Fruit fly (Drosophila melanogaster): ENCODE results near the gene CG10561.

The CG10561 gene

DNA sequence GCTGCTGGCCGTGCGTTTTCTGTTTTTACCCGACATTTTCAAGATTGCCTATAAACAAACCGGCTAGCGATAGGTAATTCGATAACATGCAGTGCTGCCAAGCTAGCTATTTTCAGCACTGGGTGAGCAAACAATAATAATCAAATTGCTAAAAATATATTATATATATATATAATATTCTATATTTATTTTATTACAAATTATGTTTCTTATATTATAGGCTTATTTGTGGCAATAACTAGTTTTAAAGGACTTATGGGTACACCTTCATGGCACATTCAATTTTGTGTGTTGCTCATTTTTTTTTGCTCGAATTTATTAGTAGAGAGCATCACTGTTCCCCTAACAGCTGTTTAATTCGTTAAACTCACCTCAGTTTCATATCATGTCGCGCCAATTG lies 12.7 kb downstream of the CG10561 start (continued):
- peak in 1 of 3 experiments; percentile 71 for TF ChIP-seq lola (GFP tag; optimal IDR thresholded peaks at IDR 0.05)
- peak; percentile 85 for TF ChIP-seq Tbp (GFP tag; optimal IDR thresholded peaks at IDR 0.05)
- peak; percentile 73 for TF ChIP-seq CG13894 (tag; optimal IDR thresholded peaks at IDR 0.05)
- peak; percentile 17 for TF ChIP-seq Chrac-16 (GFP tag; optimal IDR thresholded peaks at IDR 0.05)
- TF ChIP-seq Antp (GFP tag; optimal IDR thresholded peaks at IDR 0.05) = no peak
- peak; percentile 81 for TF ChIP-seq sug (tag; optimal IDR thresholded peaks at IDR 0.05)
- TF ChIP-seq Med (GFP tag) = peak; percentile 34
- peak; percentile 15 for TF ChIP-seq zfh2 (GFP tag; optimal IDR thresholded peaks at IDR 0.05)
- no peak for TF ChIP-seq amos (GFP tag; IDR thresholded peaks at IDR 0.05; ENCODE audit: partially characterized antibody)
- TF ChIP-seq CG3407 (GFP tag; optimal IDR thresholded peaks at IDR 0.05) = peak; percentile 35
- TF ChIP-seq CG10209 (GFP tag; optimal IDR thresholded peaks at IDR 0.05) = peak; percentile 56
- peak; percentile 45 for TF ChIP-seq zen (tag; optimal IDR thresholded peaks at IDR 0.05)
- TF ChIP-seq Atf6 (GFP tag; IDR thresholded peaks at IDR 0.05) = no peak
- TF ChIP-seq Dp (GFP tag; optimal IDR thresholded peaks at IDR 0.05) = peak; percentile 66
- no peak for TF ChIP-seq otp (GFP tag; IDR thresholded peaks at IDR 0.05)
- peak; percentile 70 for TF ChIP-seq dmrt11E (tag; optimal IDR thresholded peaks at IDR 0.05)
- peak; percentile 78 for TF ChIP-seq Rfx (GFP tag; IDR thresholded peaks at IDR 0.05)
- TF ChIP-seq Hr3 (GFP tag; optimal IDR thresholded peaks at IDR 0.05) = peak; percentile 70
- TF ChIP-seq CG7839 (tag; optimal IDR thresholded peaks at IDR 0.05) = peak; percentile 72
- TF ChIP-seq HLH4C (GFP tag; IDR thresholded peaks at IDR 0.05; ENCODE audit: partially characterized antibody) = no peak
- peak; percentile 18 for TF ChIP-seq sens (GFP tag)
- TF ChIP-seq CG33557 (GFP tag; optimal IDR thresholded peaks at IDR 0.05) = peak; percentile 77
- peak; percentile 72 for TF ChIP-seq CG15696 (tag; optimal IDR thresholded peaks at IDR 0.05)

DNA sequence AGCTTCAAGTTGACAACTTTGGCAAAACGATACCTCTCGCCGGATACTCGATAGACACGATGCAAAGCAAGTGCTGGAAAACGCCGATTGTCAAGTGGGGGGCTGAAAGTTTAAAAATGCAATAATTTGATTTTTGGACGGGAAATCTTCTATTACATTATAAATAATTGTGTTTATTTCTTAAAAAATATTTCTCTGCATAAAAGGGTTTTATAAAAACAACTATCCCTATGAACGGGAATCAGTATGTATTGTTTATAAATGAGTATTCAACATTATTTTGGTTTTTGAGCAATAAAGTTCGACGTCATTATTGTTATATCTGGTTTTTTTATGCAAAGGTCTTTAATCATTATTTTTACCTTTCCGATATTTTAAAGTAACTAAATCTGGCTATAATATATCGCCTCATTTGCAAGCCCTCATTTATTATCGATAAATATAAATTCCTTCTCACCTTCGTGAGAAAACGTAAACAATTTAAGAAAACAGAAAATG lies 17.8 kb downstream of the CG10561 start, which contains the start of the genes AsnRS and DCTN6-p27:
Gene AsnRS (minus strand): TSS at position 50 of the 498 bp plus-strand sequence.
Gene DCTN6-p27 (plus strand): TSS at position 419 of the 498 bp plus-strand sequence.
- TF ChIP-seq dmrt11E (tag; optimal IDR thresholded peaks at IDR 0.05) (peak; percentile 59), H2.0 (GFP tag; IDR thresholded peaks at IDR 0.05) (peak; percentile 45; the same call in 1 of the 2 replicates), CG31224 (GFP tag; IDR thresholded peaks at IDR 0.05) (peak; percentile 39; the same call in 1 of the 2 replicates), HmgZ (tag; optimal IDR thresholded peaks at IDR 0.05) (peak; percentile 69), gem (tag; optimal IDR thresholded peaks at IDR 0.05) (peak; percentile 76), Lhr (GFP tag; optimal IDR thresholded peaks at IDR 0.05) (peak; percentile 19), CG12769 (tag; optimal IDR thresholded peaks at IDR 0.05) (no peak), Bteb2 (GFP tag; optimal IDR thresholded peaks at IDR 0.05) (peak; percentile 74), Hmx (GFP tag; optimal IDR thresholded peaks at IDR 0.05) (no peak), Usf (GFP tag; optimal IDR thresholded peaks at IDR 0.05) (peak; percentile 3), Antp (GFP tag; optimal IDR thresholded peaks at IDR 0.05) (peak; percentile 40), CG11560 (tag; IDR thresholded peaks at IDR 0.05) (peak; percentile 94), CG1792 (GFP tag; optimal IDR thresholded peaks at IDR 0.05) (no peak), Adf1 (GFP tag; IDR thresholded peaks at IDR 0.05) (no peak), jing (GFP tag; optimal IDR thresholded peaks at IDR 0.05) (no peak), CG9797 (GFP tag; optimal IDR thresholded peaks at IDR 0.05) (peak; percentile 6), Dip2 (GFP tag; IDR thresholded peaks at IDR 0.05) (no peak), ftz-f1 (GFP tag; optimal IDR thresholded peaks at IDR 0.05) (no peak), repo (GFP tag; optimal IDR thresholded peaks at IDR 0.05) (peak; percentile 9), CG18476 (GFP tag; optimal IDR thresholded peaks at IDR 0.05) (peak; percentile 58), CG32532 (GFP tag; IDR thresholded peaks at IDR 0.05) (peak; percentile 80), disco-r (GFP tag; optimal IDR thresholded peaks at IDR 0.05) (peak; percentile 50), cg (GFP tag; optimal IDR thresholded peaks at IDR 0.05) (no peak), scrt (GFP tag; optimal IDR thresholded peaks at IDR 0.05) (no peak), CG4707 (GFP tag; optimal IDR thresholded peaks at IDR 0.05) (no peak), CG17829 (tag; optimal IDR thresholded peaks at IDR 0.05) (peak; percentile 70), Neu2 (GFP tag; optimal IDR thresholded peaks at IDR 0.05; ENCODE audit: borderline replicate concordance) (no peak), CG3065 (GFP tag; optimal IDR thresholded peaks at IDR 0.05) (no peak), CG17328 (GFP tag; IDR thresholded peaks at IDR 0.05) (peak; percentile 59), E2f2 (GFP tag; IDR thresholded peaks at IDR 0.05) (peak; percentile 66)

Measured in whole organism, embryonic.